Worm (Caenorhabditis elegans) whole organism, young adult: ENCODE data around the gene nhr-143.

Source experiments
- ZK185.1 ChIP-seq: sonication (generic microtip); optimal IDR thresholded peaks from 2 replicates; lab custom pipeline; 2016; ENCODE audit warnings: mild to moderate bottlenecking, missing genetic modification characterization, missing compliant biosample characterization; ENCODE audit not compliant: poor library complexity, severe bottlenecking
- ama-1 ChIP-seq, 3 experiments: fragments of 150-350 bp in 1 of 3; sonication (generic microtip) in 2 of 3; optimal IDR thresholded peaks; 2 replicates each; lab custom pipeline; 2014 to 2018; ENCODE audit warnings: missing biosample characterization in 2 of 3, missing genetic modification characterization in 2 of 3, missing genetic modification reagents in 2 of 3
- ccch-3 ChIP-seq: fragments of 200-800 bp; sonication (Bioruptor generic); optimal IDR thresholded peaks from 2 replicates; lab custom pipeline; 2018; ENCODE audit warnings: mild to moderate bottlenecking, missing genetic modification characterization, missing compliant biosample characterization
- dox-1 ChIP-seq: fragments of 200-800 bp; sonication (Bioruptor generic); IDR thresholded peaks from 2 replicates; pipeline ENCODE4 v1.3.6; 2022; ENCODE audit warnings: missing genetic modification reagents, missing genetic modification characterization, missing compliant biosample characterization
- lsl-1 ChIP-seq: fragments of 200-800 bp; sonication (Bioruptor generic); optimal IDR thresholded peaks from 2 replicates; lab custom pipeline; 2018; ENCODE audit warnings: mild to moderate bottlenecking, missing genetic modification characterization, moderate library complexity, missing compliant biosample characterization
- snpc-4 ChIP-seq, 5 experiments: fragments of 150-350 bp in 1 of 5; sonication (generic microtip) in 4 of 5; optimal IDR thresholded peaks; 2 replicates each; lab custom pipeline; 2014 to 2018; ENCODE audit warnings: missing genetic modification characterization in 5 of 5, missing biosample characterization in 3 of 5, antibody characterized with exemption in 2 of 5, mild to moderate bottlenecking in 2 of 5, missing compliant biosample characterization in 2 of 5, missing genotype in 2 of 5, moderate library complexity in 2 of 5, missing genetic modification reagents in 1 of 5
- tlf-1 ChIP-seq: fragments of 200-800 bp; sonication (Bioruptor generic); optimal IDR thresholded peaks from 2 replicates; lab custom pipeline; 2018; ENCODE audit warnings: mild to moderate bottlenecking, missing genetic modification characterization, missing compliant biosample characterization
- unc-62 ChIP-seq: fragments of 150-350 bp; optimal IDR thresholded peaks from 2 replicates; lab custom pipeline; 2014; ENCODE audit warnings: missing biosample characterization, missing genetic modification reagents, missing genetic modification characterization

- TF ChIP-seq ccch-3 (GFP tag; lab: Kevin White, UChicago), result no peak
- no peak for TF ChIP-seq dox-1 (GFP tag; lab: Robert Waterston, UW)
- no peak for TF ChIP-seq lsl-1 (GFP tag; lab: Kevin White, UChicago)
- TF ChIP-seq snpc-4 (GFP tag; optimal IDR thresholded peaks at IDR 0.05; lab: Kevin White, UChicago), result no peak
- no peak for TF ChIP-seq snpc-4 (tag; optimal IDR thresholded peaks at IDR 0.05; lab: Kevin White, UChicago)
- no peak for TF ChIP-seq ZK185.1 (tag; lab: Kevin White, UChicago)
- no peak for TF ChIP-seq unc-62 (GFP tag; lab: Kevin White, UChicago)
- TF ChIP-seq tlf-1, result no peak
- TF ChIP-seq ama-1 (optimal IDR thresholded peaks at IDR 0.05; lab: Kevin White, UChicago), result no peak
- no peak for TF ChIP-seq ama-1 (GFP tag; optimal IDR thresholded peaks at IDR 0.05; lab: Kevin White, UChicago)
These were observed 35.8 kb downstream of the nhr-143 start for ce11 chrV:8938943-8939342.
